Worm (Caenorhabditis elegans): ENCODE measurements around the gene Y56A3A.16.

DNA sequence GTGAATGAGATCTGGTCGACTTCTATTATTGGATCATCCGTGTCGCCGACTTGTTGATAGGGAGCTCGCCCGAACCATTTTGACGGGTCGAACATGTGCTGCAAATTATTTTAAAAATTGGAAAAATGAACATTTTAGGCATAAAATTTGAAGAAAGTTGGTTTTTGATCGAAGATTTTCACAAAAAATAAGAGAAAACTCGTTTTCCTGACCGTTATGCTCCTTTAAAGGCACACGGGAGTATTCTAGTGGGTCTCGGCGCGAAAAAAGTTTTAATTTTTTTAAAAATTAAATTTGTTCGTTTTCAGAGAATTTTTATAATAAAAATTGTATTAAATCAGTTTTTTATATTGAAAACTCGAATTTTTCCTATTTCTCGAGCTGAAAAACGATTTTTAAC is at the start of gene Y56A3A.16:
- TF ChIP-seq aha-1 (tag; optimal IDR thresholded peaks at IDR 0.05) (no peak), ama-1 (optimal IDR thresholded peaks at IDR 0.05) (no peak), lin-35 (GFP tag; optimal IDR thresholded peaks at IDR 0.05) (no peak), zag-1 (tag; optimal IDR thresholded peaks at IDR 0.05) (no peak), lsy-2 (tag; optimal IDR thresholded peaks at IDR 0.05) (no peak), lin-39 (tag; optimal IDR thresholded peaks at IDR 0.05) (no peak), Y116A8C.19 (tag; optimal IDR thresholded peaks at IDR 0.05; ENCODE audit: borderline replicate concordance) (no peak), skn-1 (tag; optimal IDR thresholded peaks at IDR 0.05) (no peak), C04F5.9 (tag; optimal IDR thresholded peaks at IDR 0.05) (no peak), mep-1 (tag; optimal IDR thresholded peaks at IDR 0.05) (no peak), snu-23 (GFP tag; optimal IDR thresholded peaks at IDR 0.05) (no peak)

Data from whole organism, L1 larva.